Fruit fly (Drosophila melanogaster) whole organism, embryonic: ENCODE results near the gene ocn.

Experiments
- CG10321 ChIP-seq: fragments of 200-800 bp; sonication (Bioruptor generic); IDR thresholded peaks from 2 replicates; pipeline ENCODE4 v1.3.6; 2022; ENCODE audit warnings: missing biosample characterization, missing genetic modification characterization
- CG10654 ChIP-seq: fragments of 200-800 bp; sonication (Bioruptor generic); optimal IDR thresholded peaks from 2 replicates; lab custom pipeline; 2016; ENCODE audit warnings: missing biosample characterization, missing genetic modification characterization
- CG1233 ChIP-seq: fragments of 200-800 bp; sonication (Bioruptor generic); optimal IDR thresholded peaks from 4 replicates; lab custom pipeline; 2018; ENCODE audit warnings: missing biosample characterization, mild to moderate bottlenecking, missing genetic modification characterization
- CG14860 ChIP-seq: fragments of 200-800 bp; sonication (Bioruptor generic); IDR thresholded peaks from 3 replicates; pipeline ENCODE4 v1.3.6; 2022; ENCODE audit warnings: missing biosample characterization, missing genetic modification characterization; ENCODE audit not compliant: partially characterized antibody
- CG17186 ChIP-seq: fragments of 200-800 bp; sonication (Bioruptor generic); optimal IDR thresholded peaks from 3 replicates; lab custom pipeline; 2017; ENCODE audit warnings: missing biosample characterization, missing genetic modification reagents, missing genetic modification characterization
- CG17359 ChIP-seq: fragments of 200-800 bp; sonication (Bioruptor generic); optimal IDR thresholded peaks from 3 replicates; lab custom pipeline; 2018; ENCODE audit warnings: missing biosample characterization, mild to moderate bottlenecking, missing genetic modification characterization, moderate library complexity
- CG18599 ChIP-seq: fragments of 200-800 bp; sonication (Bioruptor generic); optimal IDR thresholded peaks from 3 replicates; lab custom pipeline; 2017; ENCODE audit warnings: missing biosample characterization, missing genetic modification characterization, mild to moderate bottlenecking, moderate library complexity, missing genetic modification reagents
- CG18764 ChIP-seq: fragments of 200-800 bp; sonication (Bioruptor generic); optimal IDR thresholded peaks from 3 replicates; lab custom pipeline; 2016; ENCODE audit warnings: missing biosample characterization, missing genetic modification characterization
- CG2120 ChIP-seq: fragments of 200-800 bp; sonication (Bioruptor generic); optimal IDR thresholded peaks from 3 replicates; lab custom pipeline; 2016; ENCODE audit warnings: missing biosample characterization, missing genetic modification characterization
- CG3281 ChIP-seq: fragments of 200-800 bp; sonication (Bioruptor generic); optimal IDR thresholded peaks from 3 replicates; lab custom pipeline; 2017; ENCODE audit warnings: missing biosample characterization, mild to moderate bottlenecking, missing genetic modification characterization
- CG4617 ChIP-seq: fragments of 200-800 bp; sonication (Bioruptor generic); optimal IDR thresholded peaks from 3 replicates; lab custom pipeline; 2016; ENCODE audit warnings: missing biosample characterization, missing genetic modification characterization, borderline replicate concordance
- CG7357 ChIP-seq: fragments of 200-800 bp; sonication (Bioruptor generic); IDR thresholded peaks from 3 replicates; pipeline ENCODE4 v1.3.6; 2022; ENCODE audit warnings: missing biosample characterization, missing genetic modification characterization
- CG7372 ChIP-seq: fragments of 200-800 bp; sonication (Bioruptor generic); IDR thresholded peaks from 2 replicates; pipeline ENCODE4 v1.3.6; 2022; ENCODE audit warnings: missing biosample characterization, missing genetic modification characterization
- CoRest ChIP-seq: fragments of 200-800 bp; sonication (Bioruptor generic); optimal IDR thresholded peaks from 3 replicates; lab custom pipeline; 2018; ENCODE audit warnings: missing biosample characterization, mild to moderate bottlenecking, missing genetic modification characterization, moderate library complexity
- Deaf1 ChIP-seq: fragments of 200-800 bp; optimal IDR thresholded peaks from 3 replicates; lab custom pipeline; 2019; ENCODE audit warnings: missing biosample characterization, mild to moderate bottlenecking, missing genetic modification characterization, moderate library complexity
- Dip3 ChIP-seq: fragments of 200-800 bp; sonication (Bioruptor generic); optimal IDR thresholded peaks from 3 replicates; lab custom pipeline; 2016; ENCODE audit warnings: missing biosample characterization, missing genetic modification characterization
- Eip74EF ChIP-seq, 2 experiments: fragments of 200-800 bp in 1 of 2; fragments of >200 bp in 1 of 2; sonication (Bioruptor generic) in 1 of 2; optimal IDR thresholded peaks; 2 replicates each; lab custom pipeline; 2017 to 2019; ENCODE audit warnings: missing biosample characterization in 2 of 2, missing genetic modification characterization in 2 of 2, mild to moderate bottlenecking in 1 of 2, moderate library complexity in 1 of 2
- Ets97D ChIP-seq: fragments of 200-800 bp; sonication (Bioruptor generic); optimal IDR thresholded peaks from 3 replicates; lab custom pipeline; 2016; ENCODE audit warnings: missing biosample characterization, missing genetic modification characterization
- NC2β ChIP-seq: fragments of 200-800 bp; sonication (Bioruptor generic); optimal IDR thresholded peaks from 2 replicates; lab custom pipeline; 2016; ENCODE audit warnings: missing biosample characterization, missing genetic modification characterization
- Oaz ChIP-seq: fragments of 200-800 bp; sonication (Bioruptor generic); IDR thresholded peaks from 2 replicates; pipeline ENCODE4 v1.3.6; 2022; ENCODE audit warnings: missing biosample characterization, missing genetic modification characterization
- ac ChIP-seq: fragments of 200-800 bp; sonication (Bioruptor generic); optimal IDR thresholded peaks from 3 replicates; lab custom pipeline; 2017; ENCODE audit warnings: missing biosample characterization, mild to moderate bottlenecking, missing genetic modification characterization
- al ChIP-seq: fragments of 200-800 bp; sonication (Bioruptor generic); IDR thresholded peaks from 2 replicates; pipeline ENCODE4 v1.3.6; 2022; ENCODE audit warnings: missing biosample characterization, missing genetic modification characterization
- ash1 ChIP-seq: fragments of 200-800 bp; sonication (Bioruptor generic); optimal IDR thresholded peaks from 2 replicates; lab custom pipeline; 2018; ENCODE audit warnings: missing biosample characterization, mild to moderate bottlenecking, missing genetic modification characterization
- bcd ChIP-seq: fragments of 200-800 bp; sonication (Bioruptor generic); optimal IDR thresholded peaks from 2 replicates; lab custom pipeline; 2017; ENCODE audit warnings: missing biosample characterization, mild to moderate bottlenecking, missing genetic modification characterization
- crol ChIP-seq: fragments of 200-800 bp; sonication (Bioruptor generic); IDR thresholded peaks from 2 replicates; pipeline ENCODE4 v1.3.6; 2022; ENCODE audit warnings: missing biosample characterization, missing genetic modification characterization
- cwo ChIP-seq: fragments of 200-800 bp; sonication (Bioruptor generic); optimal IDR thresholded peaks from 3 replicates; lab custom pipeline; 2017; ENCODE audit warnings: missing biosample characterization, missing genetic modification characterization, mild to moderate bottlenecking, moderate library complexity, missing genetic modification reagents
- danr ChIP-seq: fragments of 200-800 bp; sonication (Bioruptor generic); IDR thresholded peaks from 2 replicates; pipeline ENCODE4 v1.3.6; 2022; ENCODE audit warnings: missing biosample characterization, missing genetic modification characterization
- dmrt11E ChIP-seq: fragments of 200-800 bp; sonication (Bioruptor generic); optimal IDR thresholded peaks from 3 replicates; lab custom pipeline; 2018; ENCODE audit warnings: missing biosample characterization, mild to moderate bottlenecking, missing genetic modification characterization, moderate library complexity
- gro ChIP-seq: fragments of 200-800 bp; sonication (Bioruptor generic); optimal IDR thresholded peaks from 2 replicates; lab custom pipeline; 2016; ENCODE audit warnings: missing biosample characterization, missing genetic modification characterization
- ham ChIP-seq: fragments of 200-800 bp; sonication (Bioruptor generic); IDR thresholded peaks from 2 replicates; pipeline ENCODE4 v1.3.6; 2022; ENCODE audit warnings: missing biosample characterization, missing genetic modification characterization
- insv ChIP-seq, 2 experiments: fragments of 200-800 bp; sonication (Bioruptor generic); optimal IDR thresholded peaks; 3 replicates each; lab custom pipeline; 2016 to 2018; ENCODE audit warnings: missing biosample characterization in 2 of 2, missing genetic modification characterization in 2 of 2
- lmd ChIP-seq: fragments of 200-800 bp; sonication (Bioruptor generic); IDR thresholded peaks from 2 replicates; pipeline ENCODE4 v1.3.6; 2022; ENCODE audit warnings: missing biosample characterization, missing genetic modification characterization
- p53 ChIP-seq: fragments of 200-800 bp; sonication (Bioruptor generic); optimal IDR thresholded peaks from 2 replicates; lab custom pipeline; 2016; ENCODE audit warnings: missing biosample characterization, missing genetic modification characterization
- pan ChIP-seq, 4 experiments: fragments of >200 bp in 3 of 4; fragments of 200-800 bp in 1 of 4; sonication (Bioruptor generic) in 1 of 4; optimal IDR thresholded peaks in 3 of 4; IDR thresholded peaks in 1 of 4; 2 replicates each; pipeline versions ENCODE4 v1.3.6 to Lab custom; 2017 to 2022; ENCODE audit warnings: missing biosample characterization in 2 of 4, missing genetic modification characterization in 2 of 4, mixed read lengths in 1 of 4
- pros ChIP-seq: fragments of 200-800 bp; sonication (Bioruptor generic); optimal IDR thresholded peaks from 3 replicates; lab custom pipeline; 2019; ENCODE audit warnings: missing biosample characterization, mild to moderate bottlenecking, missing genetic modification characterization, moderate library complexity
- pum ChIP-seq: fragments of 200-800 bp; sonication (Bioruptor generic); optimal IDR thresholded peaks from 2 replicates; lab custom pipeline; 2016; ENCODE audit warnings: missing biosample characterization, missing genetic modification characterization
- ranshi ChIP-seq: fragments of 200-800 bp; sonication (Bioruptor generic); IDR thresholded peaks from 2 replicates; pipeline ENCODE4 v1.3.6; 2022; ENCODE audit warnings: missing biosample characterization, missing genetic modification characterization
- repo ChIP-seq: fragments of 200-800 bp; sonication (Bioruptor generic); optimal IDR thresholded peaks from 2 replicates; lab custom pipeline; 2016; ENCODE audit warnings: missing biosample characterization, missing genetic modification characterization
- rib ChIP-seq: fragments of 200-800 bp; sonication (Bioruptor generic); IDR thresholded peaks from 2 replicates; pipeline ENCODE4 v1.3.6; 2022; ENCODE audit warnings: missing biosample characterization, missing genetic modification characterization
- ro ChIP-seq: fragments of 200-800 bp; sonication (Bioruptor generic); IDR thresholded peaks from 2 replicates; pipeline ENCODE4 v1.3.6; 2022; ENCODE audit warnings: missing biosample characterization, missing genetic modification characterization
- run ChIP-seq: fragments of 200-800 bp; sonication (Bioruptor generic); optimal IDR thresholded peaks from 3 replicates; lab custom pipeline; 2018; ENCODE audit warnings: missing biosample characterization, mild to moderate bottlenecking, missing genetic modification characterization
- sd ChIP-seq: fragments of 200-800 bp; sonication (Bioruptor generic); optimal IDR thresholded peaks from 3 replicates; lab custom pipeline; 2018; ENCODE audit warnings: missing biosample characterization, mild to moderate bottlenecking, missing genetic modification characterization, moderate library complexity
- sens-2 ChIP-seq: fragments of 200-800 bp; sonication (Bioruptor generic); IDR thresholded peaks from 2 replicates; pipeline ENCODE4 v1.3.6; 2022; ENCODE audit warnings: missing biosample characterization, missing genetic modification characterization
- sob ChIP-seq: fragments of 200-800 bp; sonication (Bioruptor generic); IDR thresholded peaks from 2 replicates; pipeline ENCODE4 v1.3.6; 2022; ENCODE audit warnings: missing biosample characterization, missing genetic modification characterization
- tap ChIP-seq: fragments of 200-800 bp; optimal IDR thresholded peaks from 3 replicates; lab custom pipeline; 2019; ENCODE audit warnings: missing biosample characterization, mild to moderate bottlenecking, missing genetic modification characterization, moderate library complexity
- vnd ChIP-seq: fragments of 200-800 bp; sonication (Bioruptor generic); IDR thresholded peaks from 3 replicates; pipeline ENCODE4 v1.3.6; 2022; ENCODE audit warnings: missing biosample characterization, missing genetic modification characterization; ENCODE audit not compliant: partially characterized antibody
- zen2 ChIP-seq: fragments of 200-800 bp; sonication (Bioruptor generic); IDR thresholded peaks from 3 replicates; pipeline ENCODE4 v1.3.6; 2022; ENCODE audit warnings: missing biosample characterization, missing genetic modification characterization; ENCODE audit not compliant: partially characterized antibody

ocn gene

dm6 chr3R:30046029-30047001, 8.8 kb upstream of the ocn start, which contains the start of the genes RpL32 and CG7943 (continued):
- TF ChIP-seq tap (tag; lab: Kevin White, UChicago) (peak; percentile 89), ac (GFP tag; lab: Kevin White, UChicago) (peak; percentile 54), ham (peak; percentile 89), sob (peak; percentile 97), pum (GFP tag; lab: Kevin White, UChicago) (peak; percentile 97), CoRest (tag; lab: Kevin White, UChicago) (peak; percentile 85), dmrt11E (tag; lab: Kevin White, UChicago) (peak; percentile 79), CG3281 (GFP tag; lab: Kevin White, UChicago) (peak; percentile 95), CG10654 (GFP tag; lab: Kevin White, UChicago) (peak; percentile 95), CG10321 (GFP tag; lab: Robert Waterston, UW) (peak; percentile 68), CG14860 (GFP tag; lab: Robert Waterston, UW) (peak; percentile 100), sens-2 (GFP tag; lab: Robert Waterston, UW) (peak; percentile 96), CG18599 (GFP tag; lab: Kevin White, UChicago) (peak; percentile 96), ro (GFP tag; lab: Robert Waterston, UW) (peak; percentile 87), p53 (peak; percentile 94), CG2120 (peak; percentile 92), bcd (GFP tag; lab: Kevin White, UChicago) (peak; percentile 97), Ets97D (peak; percentile 99), sd (peak; percentile 74), run (peak; percentile 87), Oaz (GFP tag; lab: Robert Waterston, UW) (peak; percentile 94), pros (GFP tag; lab: Kevin White, UChicago) (peak; percentile 54), gro (GFP tag; lab: Kevin White, UChicago) (peak; percentile 98), rib (GFP tag; lab: Robert Waterston, UW) (peak; percentile 94), ash1 (peak; percentile 94), zen2 (GFP tag; lab: Robert Waterston, UW) (peak; percentile 100), ranshi (GFP tag; lab: Robert Waterston, UW) (peak; percentile 97), Eip74EF (GFP tag; optimal IDR thresholded peaks at IDR 0.05; lab: Kevin White, UChicago) (peak in 1 of 2 experiments; percentile 65), CG7357 (GFP tag; lab: Robert Waterston, UW) (peak; percentile 92), NC2β (GFP tag; lab: Kevin White, UChicago) (peak; percentile 98), pan (optimal IDR thresholded peaks at IDR 0.05; lab: Kevin White, UChicago) (no peak), pan (GFP tag; optimal IDR thresholded peaks at IDR 0.05 in 1 of 2, IDR thresholded peaks at IDR 0.05 in 1 of 2) (peak in 1 of 2 experiments; percentile 96), CG18764 (GFP tag; lab: Kevin White, UChicago) (peak; percentile 94), Dip3 (GFP tag; lab: Kevin White, UChicago) (peak; percentile 97), al (peak; percentile 95), repo (GFP tag; lab: Kevin White, UChicago) (peak; percentile 96), vnd (GFP tag; lab: Robert Waterston, UW) (peak; percentile 100), lmd (peak; percentile 95), CG17186 (GFP tag; lab: Kevin White, UChicago) (peak; percentile 99), cwo (GFP tag; lab: Kevin White, UChicago) (peak; percentile 82), insv (GFP tag; optimal IDR thresholded peaks at IDR 0.05; lab: Kevin White, UChicago) (peak in 1 of 2 experiments; percentile 74), danr (GFP tag; lab: Robert Waterston, UW) (peak; percentile 91), CG7372 (GFP tag; lab: Robert Waterston, UW) (peak; percentile 94), crol (GFP tag; lab: Robert Waterston, UW) (peak; percentile 55; the same call in 1 of the 2 replicates), Deaf1 (tag; lab: Kevin White, UChicago) (peak; percentile 71), CG4617 (GFP tag; lab: Kevin White, UChicago) (peak; percentile 66), CG1233 (GFP tag; lab: Kevin White, UChicago) (peak; percentile 86), CG17359 (tag; lab: Kevin White, UChicago) (peak; percentile 93)
